Worm (Caenorhabditis elegans): ENCODE measurements around the gene srsx-21.

- TF ChIP-seq tbx-11 (GFP tag; IDR thresholded peaks at IDR 0.05) (no peak), pes-1 (GFP tag; IDR thresholded peaks at IDR 0.05) (no peak), flt-1 (GFP tag; IDR thresholded peaks at IDR 0.05) (no peak), ceh-36 (tag; optimal IDR thresholded peaks at IDR 0.05) (no peak), ama-1 (optimal IDR thresholded peaks at IDR 0.05) (no peak), scrt-1 (GFP tag; IDR thresholded peaks at IDR 0.05) (no peak), B0310.2 (tag; optimal IDR thresholded peaks at IDR 0.05) (no peak), tbx-37 (GFP tag; conservative IDR thresholded peaks at IDR 0.05) (no peak), ets-7 (tag; optimal IDR thresholded peaks at IDR 0.05) (no peak), sea-1 (GFP tag; conservative IDR thresholded peaks at IDR 0.05) (no peak), tra-4 (tag; optimal IDR thresholded peaks at IDR 0.05) (no peak), ceh-13 (GFP tag; optimal IDR thresholded peaks at IDR 0.05) (no peak), hmg-4 (GFP tag; optimal IDR thresholded peaks at IDR 0.05) (no peak)
Observed at ce11 chrV:9813527-9813926, 24.3 kb upstream of the srsx-21 start, which contains the start of gene sru-30.
